Worm (Caenorhabditis elegans): Measurements from ENCODE around the gene elpc-3.

ce11 chrV:12188830-12189229, 7.6 kb upstream of the elpc-3 start:
- no peak for TF ChIP-seq duxl-1 (tag; optimal IDR thresholded peaks at IDR 0.05; ENCODE audit: poor library complexity)
- no peak for TF ChIP-seq fkh-10 (GFP tag; optimal IDR thresholded peaks at IDR 0.05)
- TF ChIP-seq nhr-28 (tag; optimal IDR thresholded peaks at IDR 0.05) = no peak
- TF ChIP-seq D1046.2 (GFP tag; IDR thresholded peaks at IDR 0.05) = no peak
- no peak for TF ChIP-seq fos-1 (tag; optimal IDR thresholded peaks at IDR 0.05)
- no peak for TF ChIP-seq lin-15B (tag; optimal IDR thresholded peaks at IDR 0.05)
- TF ChIP-seq hif-1 (tag; optimal IDR thresholded peaks at IDR 0.05) = no peak
- no peak for TF ChIP-seq dpl-1 (GFP tag; optimal IDR thresholded peaks at IDR 0.05)
- TF ChIP-seq snpc-4 (tag; optimal IDR thresholded peaks at IDR 0.05) = no peak
- TF ChIP-seq ceh-28 (tag; optimal IDR thresholded peaks at IDR 0.05) = no peak
- no peak for TF ChIP-seq madf-5 (GFP tag; IDR thresholded peaks at IDR 0.05)
- no peak for TF ChIP-seq ces-1 (GFP tag; optimal IDR thresholded peaks at IDR 0.05)
- no peak for TF ChIP-seq mdl-1 (tag; optimal IDR thresholded peaks at IDR 0.05)
- TF ChIP-seq unc-39 (tag; optimal IDR thresholded peaks at IDR 0.05) = no peak

Measured in whole organism, L4 larva.